Worm (Caenorhabditis elegans) whole organism, L2 larva: ENCODE measurements around the gene str-2.

Experiments
- alr-1 ChIP-seq: fragments of 150-350 bp; optimal IDR thresholded peaks from 2 replicates; lab custom pipeline; 2014; ENCODE audit warnings: missing biosample characterization, missing genetic modification characterization
- ceh-82 ChIP-seq: fragments of 150-350 bp; optimal IDR thresholded peaks from 2 replicates; lab custom pipeline; 2014; ENCODE audit warnings: missing biosample characterization, missing genetic modification characterization
- egl-27 ChIP-seq: sonication (generic microtip); optimal IDR thresholded peaks from 3 replicates; lab custom pipeline; 2017; ENCODE audit warnings: missing biosample characterization, missing genetic modification reagents, missing genetic modification characterization
- gmeb-1 ChIP-seq: fragments of 150-350 bp; optimal IDR thresholded peaks from 2 replicates; lab custom pipeline; 2014; ENCODE audit warnings: missing biosample characterization, missing genetic modification characterization
- mab-5 ChIP-seq: fragments of 150-350 bp; optimal IDR thresholded peaks from 2 replicates; lab custom pipeline; 2014; ENCODE audit warnings: missing biosample characterization, missing genetic modification characterization
- mbf-1 ChIP-seq: sonication (generic microtip); optimal IDR thresholded peaks from 2 replicates; lab custom pipeline; 2017; ENCODE audit warnings: missing biosample characterization, missing genetic modification characterization
- ztf-1 ChIP-seq: fragments of 200-800 bp; sonication (Bioruptor generic); conservative IDR thresholded peaks from 2 replicates; pipeline ENCODE4 v1.3.6; 2022; ENCODE audit warnings: missing genetic modification characterization, missing compliant biosample characterization
- ztf-4 ChIP-seq: fragments of 150-350 bp; optimal IDR thresholded peaks from 2 replicates; lab custom pipeline; 2014; ENCODE audit warnings: missing biosample characterization, missing genetic modification characterization

str-2 gene

ce11 chrV:9775734-9776133 is 48.3 kb downstream of the str-2 start, which contains the start of gene F46B6.12:
Gene F46B6.12, minus strand, starts transcription at chrV:9775834.
- TF ChIP-seq mab-5 (tag; lab: Kevin White, UChicago) (no peak), mbf-1 (tag; lab: Kevin White, UChicago) (no peak), alr-1 (no peak), ztf-4 (no peak), gmeb-1 (tag; lab: Kevin White, UChicago) (no peak), egl-27 (tag; lab: Kevin White, UChicago) (no peak), ceh-82 (tag; lab: Kevin White, UChicago) (no peak), ztf-1 (GFP tag; lab: Robert Waterston, UW) (no peak)
